Fruit fly (Drosophila melanogaster) whole organism, embryonic: ENCODE results near the gene CG46310.

ENCODE experiments used
- ATbp ChIP-seq: fragments of 200-800 bp; sonication (Bioruptor generic); optimal IDR thresholded peaks from 2 replicates; lab custom pipeline; 2017; ENCODE audit warnings: missing biosample characterization, mild to moderate bottlenecking, missing genetic modification characterization, missing genetic modification reagents
- Abd-B ChIP-seq: fragments of 200-800 bp; sonication (Bioruptor generic); optimal IDR thresholded peaks from 2 replicates; lab custom pipeline; 2018; ENCODE audit warnings: missing biosample characterization, mild to moderate bottlenecking, missing genetic modification characterization, moderate library complexity
- B-H1 ChIP-seq: fragments of 200-800 bp; sonication (Bioruptor generic); IDR thresholded peaks from 3 replicates; pipeline ENCODE4 v1.3.6; 2022; ENCODE audit warnings: missing biosample characterization, missing genetic modification characterization
- CG10274 ChIP-seq: fragments of 200-800 bp; sonication (Bioruptor generic); optimal IDR thresholded peaks from 3 replicates; lab custom pipeline; 2017; ENCODE audit warnings: missing biosample characterization, mild to moderate bottlenecking, missing genetic modification characterization
- CG10654 ChIP-seq: fragments of 200-800 bp; sonication (Bioruptor generic); optimal IDR thresholded peaks from 2 replicates; lab custom pipeline; 2016; ENCODE audit warnings: missing biosample characterization, missing genetic modification characterization
- CG10959 ChIP-seq: fragments of 200-800 bp; sonication (Bioruptor generic); IDR thresholded peaks from 2 replicates; pipeline ENCODE4 v1.3.6; 2022; ENCODE audit warnings: missing biosample characterization, missing genetic modification characterization
- CG11504 ChIP-seq: fragments of 200-800 bp; sonication (Bioruptor generic); optimal IDR thresholded peaks from 3 replicates; lab custom pipeline; 2019; ENCODE audit warnings: missing biosample characterization, mild to moderate bottlenecking, missing genetic modification characterization, moderate library complexity
- CG11695 ChIP-seq: fragments of 200-800 bp; sonication (Bioruptor generic); IDR thresholded peaks from 3 replicates; pipeline ENCODE4 v1.3.6; 2022; ENCODE audit warnings: missing biosample characterization, missing genetic modification characterization
- CG12219 ChIP-seq: fragments of 200-800 bp; sonication (Bioruptor generic); optimal IDR thresholded peaks from 3 replicates; lab custom pipeline; 2018; ENCODE audit warnings: missing biosample characterization, mild to moderate bottlenecking, missing genetic modification characterization
- CG12744 ChIP-seq: fragments of 200-800 bp; sonication (Bioruptor generic); optimal IDR thresholded peaks from 2 replicates; lab custom pipeline; 2016; ENCODE audit warnings: missing biosample characterization, missing genetic modification characterization
- CG13296 ChIP-seq: fragments of 200-800 bp; sonication (Bioruptor generic); optimal IDR thresholded peaks from 3 replicates; lab custom pipeline; 2018; ENCODE audit warnings: missing biosample characterization, mild to moderate bottlenecking, missing genetic modification characterization
- CG14441 ChIP-seq: fragments of 200-800 bp; sonication (Bioruptor generic); IDR thresholded peaks from 2 replicates; pipeline ENCODE4 v1.3.6; 2022; ENCODE audit warnings: missing biosample characterization, missing genetic modification characterization
- CG1602 ChIP-seq: fragments of 200-800 bp; sonication (Bioruptor generic); optimal IDR thresholded peaks from 3 replicates; lab custom pipeline; 2016; ENCODE audit warnings: missing biosample characterization, missing genetic modification characterization
- CG1603 ChIP-seq: fragments of 200-800 bp; sonication (Bioruptor generic); optimal IDR thresholded peaks from 2 replicates; lab custom pipeline; 2019; ENCODE audit warnings: missing biosample characterization, mild to moderate bottlenecking, missing genetic modification characterization, moderate library complexity
- CG17568 ChIP-seq: fragments of 200-800 bp; sonication (Bioruptor generic); optimal IDR thresholded peaks from 2 replicates; lab custom pipeline; 2018; ENCODE audit warnings: missing biosample characterization, mild to moderate bottlenecking, missing genetic modification characterization, moderate library complexity
- CG1832 ChIP-seq: fragments of 200-800 bp; sonication (Bioruptor generic); optimal IDR thresholded peaks from 2 replicates; lab custom pipeline; 2017; ENCODE audit warnings: missing biosample characterization, mild to moderate bottlenecking, missing genetic modification characterization, inconsistent platforms
- CG18476 ChIP-seq: fragments of 200-800 bp; sonication (Bioruptor generic); optimal IDR thresholded peaks from 2 replicates; lab custom pipeline; 2016; ENCODE audit warnings: missing biosample characterization, mild to moderate bottlenecking, missing genetic modification characterization
- CG3407 ChIP-seq: fragments of 200-800 bp; sonication (Bioruptor generic); optimal IDR thresholded peaks from 2 replicates; lab custom pipeline; 2018; ENCODE audit warnings: missing biosample characterization, mild to moderate bottlenecking, missing genetic modification characterization
- CG43689 ChIP-seq: fragments of 200-800 bp; sonication (Bioruptor generic); IDR thresholded peaks from 2 replicates; pipeline ENCODE4 v1.3.6; 2022; ENCODE audit warnings: missing biosample characterization, missing genetic modification characterization
- CG5953 ChIP-seq: fragments of 200-800 bp; sonication (Bioruptor generic); IDR thresholded peaks from 2 replicates; pipeline ENCODE4 v1.3.6; 2022; ENCODE audit warnings: missing biosample characterization, missing genetic modification characterization
- CG6813 ChIP-seq: fragments of 200-800 bp; sonication (Bioruptor generic); optimal IDR thresholded peaks from 2 replicates; lab custom pipeline; 2017; ENCODE audit warnings: missing biosample characterization, missing genetic modification characterization, mild to moderate bottlenecking, moderate library complexity, missing genetic modification reagents
- CG7556 ChIP-seq: fragments of 200-800 bp; sonication (Bioruptor generic); optimal IDR thresholded peaks from 2 replicates; lab custom pipeline; 2017; ENCODE audit warnings: missing biosample characterization, mild to moderate bottlenecking, missing genetic modification characterization
- CG8478 ChIP-seq: fragments of >200 bp; optimal IDR thresholded peaks from 2 replicates; lab custom pipeline; 2018
- Dbx ChIP-seq: fragments of 200-800 bp; sonication (Bioruptor generic); IDR thresholded peaks from 3 replicates; pipeline ENCODE4 v1.3.6; 2022; ENCODE audit warnings: missing biosample characterization, missing genetic modification characterization
- Deaf1 ChIP-seq: fragments of 200-800 bp; optimal IDR thresholded peaks from 3 replicates; lab custom pipeline; 2019; ENCODE audit warnings: missing biosample characterization, mild to moderate bottlenecking, missing genetic modification characterization, moderate library complexity
- Elba2 ChIP-seq: fragments of 200-800 bp; sonication (Bioruptor generic); optimal IDR thresholded peaks from 3 replicates; lab custom pipeline; 2016; ENCODE audit warnings: missing biosample characterization, missing genetic modification characterization
- Gsc ChIP-seq: fragments of 200-800 bp; sonication (Bioruptor generic); IDR thresholded peaks from 2 replicates; pipeline ENCODE4 v1.3.6; 2022; ENCODE audit warnings: missing biosample characterization, missing genetic modification characterization
- HLH4C ChIP-seq: fragments of 200-800 bp; sonication (Bioruptor generic); IDR thresholded peaks from 3 replicates; pipeline ENCODE4 v1.3.6; 2022; ENCODE audit warnings: missing biosample characterization, missing genetic modification characterization; ENCODE audit not compliant: partially characterized antibody
- HmgZ ChIP-seq: fragments of 200-800 bp; sonication (Bioruptor generic); optimal IDR thresholded peaks from 2 replicates; lab custom pipeline; 2018; ENCODE audit warnings: missing biosample characterization, mild to moderate bottlenecking, missing genetic modification characterization
- Mrtf ChIP-seq: fragments of 200-800 bp; sonication (Bioruptor generic); IDR thresholded peaks from 3 replicates; pipeline ENCODE4 v1.3.6; 2022; ENCODE audit warnings: missing biosample characterization, missing genetic modification characterization
- Xrp1 ChIP-seq: fragments of 200-800 bp; sonication (Bioruptor generic); IDR thresholded peaks from 2 replicates; pipeline ENCODE4 v1.3.6; 2022; ENCODE audit warnings: missing biosample characterization, missing genetic modification characterization
- amos ChIP-seq: fragments of 200-800 bp; sonication (Bioruptor generic); IDR thresholded peaks from 2 replicates; pipeline ENCODE4 v1.3.6; 2022; ENCODE audit warnings: missing biosample characterization, missing genetic modification characterization; ENCODE audit not compliant: partially characterized antibody
- aop ChIP-seq: fragments of 200-800 bp; sonication (Bioruptor generic); IDR thresholded peaks from 2 replicates; pipeline ENCODE4 v1.3.6; 2022; ENCODE audit warnings: missing biosample characterization, missing genetic modification characterization
- bab2 ChIP-seq: fragments of 200-800 bp; sonication (Bioruptor generic); optimal IDR thresholded peaks from 2 replicates; lab custom pipeline; 2016; ENCODE audit warnings: missing biosample characterization, missing genetic modification characterization
- bbx ChIP-seq: fragments of 200-800 bp; sonication (Bioruptor generic); IDR thresholded peaks from 2 replicates; pipeline ENCODE4 v1.3.6; 2022; ENCODE audit warnings: missing biosample characterization, missing genetic modification characterization; ENCODE audit not compliant: partially characterized antibody
- corto ChIP-seq: fragments of 200-800 bp; sonication (Bioruptor generic); optimal IDR thresholded peaks from 2 replicates; lab custom pipeline; 2016; ENCODE audit warnings: missing biosample characterization, mild to moderate bottlenecking, missing genetic modification characterization, moderate library complexity
- dysf ChIP-seq: fragments of 200-800 bp; sonication (Bioruptor generic); IDR thresholded peaks from 3 replicates; pipeline ENCODE4 v1.3.6; 2022; ENCODE audit warnings: missing biosample characterization, missing genetic modification characterization
- eyg ChIP-seq: fragments of 200-800 bp; sonication (Bioruptor generic); optimal IDR thresholded peaks from 3 replicates; lab custom pipeline; 2016; ENCODE audit warnings: missing biosample characterization, missing genetic modification characterization
- gt ChIP-seq: fragments of 200-800 bp; sonication (Bioruptor generic); IDR thresholded peaks from 2 replicates; pipeline ENCODE4 v1.3.6; 2022; ENCODE audit warnings: missing biosample characterization, missing genetic modification characterization
- ind ChIP-seq: fragments of 200-800 bp; sonication (Bioruptor generic); optimal IDR thresholded peaks from 3 replicates; lab custom pipeline; 2016; ENCODE audit warnings: missing biosample characterization, missing genetic modification characterization
- klu ChIP-seq: fragments of 200-800 bp; sonication (Bioruptor generic); IDR thresholded peaks from 2 replicates; pipeline ENCODE4 v1.3.6; 2022; ENCODE audit warnings: missing biosample characterization, missing genetic modification characterization
- nerfin-1 ChIP-seq: fragments of 200-800 bp; sonication (Bioruptor generic); optimal IDR thresholded peaks from 3 replicates; lab custom pipeline; 2019; ENCODE audit warnings: missing biosample characterization, mild to moderate bottlenecking, missing genetic modification characterization, moderate library complexity
- p53 ChIP-seq: fragments of 200-800 bp; sonication (Bioruptor generic); optimal IDR thresholded peaks from 2 replicates; lab custom pipeline; 2016; ENCODE audit warnings: missing biosample characterization, missing genetic modification characterization
- pnt ChIP-seq: fragments of 200-800 bp; sonication (Bioruptor generic); optimal IDR thresholded peaks from 3 replicates; lab custom pipeline; 2016; ENCODE audit warnings: missing biosample characterization, missing genetic modification characterization
- pzg ChIP-seq: fragments of 200-800 bp; sonication (Bioruptor generic); optimal IDR thresholded peaks from 3 replicates; lab custom pipeline; 2018; ENCODE audit warnings: missing biosample characterization, mild to moderate bottlenecking, missing genetic modification characterization, moderate library complexity
- sens ChIP-seq: fragments of 200-800 bp; sonication (Bioruptor generic); peaks from one replicate; lab custom pipeline; 2016; ENCODE audit warnings: missing biosample characterization, missing genetic modification characterization
- tap ChIP-seq: fragments of 200-800 bp; optimal IDR thresholded peaks from 3 replicates; lab custom pipeline; 2019; ENCODE audit warnings: missing biosample characterization, mild to moderate bottlenecking, missing genetic modification characterization, moderate library complexity
- tin ChIP-seq: fragments of 200-800 bp; sonication (Bioruptor generic); optimal IDR thresholded peaks from 3 replicates; lab custom pipeline; 2016; ENCODE audit warnings: missing biosample characterization, missing genetic modification characterization
- trh ChIP-seq: fragments of 200-800 bp; sonication (Bioruptor generic); optimal IDR thresholded peaks from 2 replicates; lab custom pipeline; 2016; ENCODE audit warnings: missing biosample characterization, missing genetic modification characterization
- ttk ChIP-seq: fragments of 200-800 bp; sonication (Bioruptor generic); IDR thresholded peaks from 2 replicates; pipeline ENCODE4 v2.1.2; 2022; ENCODE audit warnings: missing biosample characterization, missing genetic modification characterization
- tx ChIP-seq: fragments of 200-800 bp; sonication (Bioruptor generic); optimal IDR thresholded peaks from 2 replicates; lab custom pipeline; 2016; ENCODE audit warnings: missing biosample characterization, missing genetic modification characterization
- zfh1 ChIP-seq: fragments of 200-800 bp; sonication (Bioruptor generic); IDR thresholded peaks from 3 replicates; pipeline ENCODE4 v1.3.6; 2022; ENCODE audit warnings: missing biosample characterization, missing genetic modification characterization

The CG46310 gene

DNA sequence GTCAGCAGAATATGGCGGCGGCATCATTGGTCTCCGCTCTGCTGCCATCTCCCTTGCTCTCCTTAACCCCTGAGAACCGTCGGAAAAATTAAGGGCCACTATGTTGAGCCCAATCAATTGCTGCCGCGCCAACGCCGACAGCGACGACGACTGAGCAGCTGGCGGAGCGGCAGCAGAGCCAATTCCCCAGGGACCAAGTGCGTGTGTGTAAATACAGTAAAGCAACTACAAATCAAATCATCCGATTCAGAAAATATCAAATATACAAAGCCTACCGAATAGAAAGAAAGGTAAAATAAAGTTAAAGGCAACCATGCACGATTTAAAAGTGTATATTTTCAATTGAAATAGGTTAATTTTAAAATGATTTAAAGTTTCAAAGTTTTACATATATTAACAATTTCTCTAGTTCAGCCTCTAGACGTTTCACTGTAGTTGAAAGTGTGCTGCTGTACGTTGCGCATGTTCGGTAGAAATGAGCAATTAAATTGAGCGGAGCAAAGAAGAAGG is 38.1 kb downstream of the CG46310 start (continued):
- TF ChIP-seq aop (GFP tag; lab: Robert Waterston, UW) = no peak
- TF ChIP-seq nerfin-1 (tag; lab: Kevin White, UChicago) = peak; percentile 42
- TF ChIP-seq tap = peak; percentile 45
- TF ChIP-seq CG6813 (GFP tag; lab: Kevin White, UChicago) = peak; percentile 39
- no peak; the same call in 1 of the 2 replicates for TF ChIP-seq klu (GFP tag; lab: Robert Waterston, UW)
- no peak for TF ChIP-seq trh (GFP tag; lab: Kevin White, UChicago)
- TF ChIP-seq CG10274 = no peak
- no peak for TF ChIP-seq p53
- peak; percentile 71 for TF ChIP-seq CG11504 (tag; lab: Kevin White, UChicago)
- no peak for TF ChIP-seq B-H1 (GFP tag; lab: Robert Waterston, UW)
- no peak for TF ChIP-seq eyg (GFP tag; lab: Kevin White, UChicago)
- 0 out of 2 replicates have a peak, but pooled peaks have one; percentile 33 for TF ChIP-seq gt (GFP tag; lab: Robert Waterston, UW)
- TF ChIP-seq ttk (GFP tag; lab: Robert Waterston, UW) = peak; percentile 21; the same call in 1 of the 2 replicates
- peak; percentile 92 for TF ChIP-seq sens (GFP tag; lab: Kevin White, UChicago)
- TF ChIP-seq tin = peak; percentile 40
- TF ChIP-seq bbx (GFP tag; lab: Robert Waterston, UW) = no peak
- 0 out of 3 replicates have a peak, but pooled peaks have one; percentile 8 for TF ChIP-seq Mrtf (GFP tag; lab: Robert Waterston, UW)
- TF ChIP-seq CG5953 (GFP tag; lab: Robert Waterston, UW) = no peak
- no peak for TF ChIP-seq HLH4C (GFP tag; lab: Robert Waterston, UW)
- TF ChIP-seq CG14441 (GFP tag; lab: Robert Waterston, UW) = no peak
- peak; percentile 66 for TF ChIP-seq CG1832
- TF ChIP-seq dysf (GFP tag; lab: Robert Waterston, UW) = peak; percentile 73
- TF ChIP-seq Gsc = no peak
- peak; percentile 78 for TF ChIP-seq Dbx (GFP tag; lab: Robert Waterston, UW)
- peak; percentile 60; the same call in 1 of the 2 replicates for TF ChIP-seq Xrp1
- TF ChIP-seq CG1602 (GFP tag; lab: Kevin White, UChicago) = peak; percentile 8
- TF ChIP-seq CG11695 (GFP tag; lab: Robert Waterston, UW) = 0 out of 3 replicates have a peak, but pooled peaks have one; percentile 37
- TF ChIP-seq corto = peak; percentile 22
- TF ChIP-seq CG12219 = no peak
- TF ChIP-seq CG10654 (GFP tag; lab: Kevin White, UChicago) = no peak
- peak; percentile 54 for TF ChIP-seq ATbp (GFP tag; lab: Kevin White, UChicago)
- TF ChIP-seq Deaf1 = peak; percentile 50
- peak; percentile 5 for TF ChIP-seq CG3407 (GFP tag; lab: Kevin White, UChicago)
- no peak for TF ChIP-seq CG12744 (GFP tag; lab: Kevin White, UChicago)
- no peak for TF ChIP-seq amos (GFP tag; lab: Robert Waterston, UW)
- TF ChIP-seq CG8478 (lab: Kevin White, UChicago) = no peak
- peak; percentile 80 for TF ChIP-seq CG7556 (GFP tag; lab: Kevin White, UChicago)
- peak; percentile 34 for TF ChIP-seq bab2 (GFP tag; lab: Kevin White, UChicago)
- TF ChIP-seq Elba2 = no peak
- TF ChIP-seq CG13296 = peak; percentile 56
- no peak for TF ChIP-seq Abd-B
- no peak for TF ChIP-seq CG17568
- no peak for TF ChIP-seq zfh1
- no peak for TF ChIP-seq tx
- no peak for TF ChIP-seq CG10959 (GFP tag; lab: Robert Waterston, UW)
- peak; percentile 29 for TF ChIP-seq HmgZ (tag; lab: Kevin White, UChicago)
- TF ChIP-seq ind (GFP tag; lab: Kevin White, UChicago) = peak; percentile 41
- TF ChIP-seq pzg (GFP tag; lab: Kevin White, UChicago) = no peak
- TF ChIP-seq CG1603 (tag; lab: Kevin White, UChicago) = peak; percentile 18
- TF ChIP-seq CG43689 (GFP tag; lab: Robert Waterston, UW) = no peak
- TF ChIP-seq pnt (GFP tag; lab: Kevin White, UChicago) = peak; percentile 1
- peak; percentile 31 for TF ChIP-seq CG18476 (GFP tag; lab: Kevin White, UChicago)
